Worm (Caenorhabditis elegans) whole organism, L3 larva: ENCODE measurements around the gene R102.6.
"Not testable (repeated sequence)": the region's sequence is repeated elsewhere in the genome, so short reads cannot be mapped to it uniquely, and the experiment has no call there.

Source experiments
- ama-1 ChIP-seq: fragments of 150-350 bp; optimal IDR thresholded peaks from 2 replicates; lab custom pipeline; 2018
- elt-2 ChIP-seq: sonication (generic microtip); optimal IDR thresholded peaks from 2 replicates; lab custom pipeline; 2016; ENCODE audit warnings: missing genetic modification reagents, mild to moderate bottlenecking, missing genetic modification characterization, missing compliant biosample characterization
- fos-1 ChIP-seq: fragments of 150-350 bp; optimal IDR thresholded peaks from 2 replicates; lab custom pipeline; 2014; ENCODE audit warnings: missing biosample characterization, missing genetic modification characterization
- jun-1 ChIP-seq: fragments of 150-350 bp; optimal IDR thresholded peaks from 2 replicates; lab custom pipeline; 2014; ENCODE audit warnings: missing biosample characterization, missing genetic modification reagents, missing genetic modification characterization
- lsy-12 ChIP-seq: sonication (generic microtip); optimal IDR thresholded peaks from 2 replicates; lab custom pipeline; 2016; ENCODE audit warnings: mild to moderate bottlenecking, missing genetic modification characterization, missing compliant biosample characterization
- mml-1 ChIP-seq: fragments of 150-350 bp; sonication (generic microtip); optimal IDR thresholded peaks from 3 replicates; lab custom pipeline; 2014; ENCODE audit warnings: missing biosample characterization, missing genetic modification characterization
- nhr-12 ChIP-seq: fragments of 150-350 bp; optimal IDR thresholded peaks from 2 replicates; lab custom pipeline; 2014; ENCODE audit warnings: missing biosample characterization, missing genetic modification characterization
- nhr-28 ChIP-seq: fragments of 150-350 bp; optimal IDR thresholded peaks from 2 replicates; lab custom pipeline; 2014; ENCODE audit warnings: missing biosample characterization, missing genetic modification characterization
- snpc-4 ChIP-seq: fragments of 150-350 bp; optimal IDR thresholded peaks from 2 replicates; lab custom pipeline; 2014; ENCODE audit warnings: missing biosample characterization, missing genetic modification characterization
- tbx-2 ChIP-seq: sonication (generic microtip); optimal IDR thresholded peaks from 2 replicates; lab custom pipeline; 2016; ENCODE audit warnings: mild to moderate bottlenecking, missing genetic modification characterization, missing compliant biosample characterization
- unc-39 ChIP-seq: sonication (generic microtip); optimal IDR thresholded peaks from 4 replicates; lab custom pipeline; 2017; ENCODE audit warnings: missing biosample characterization, missing genetic modification characterization
- ztf-4 ChIP-seq: fragments of 150-350 bp; optimal IDR thresholded peaks from 2 replicates; lab custom pipeline; 2014; ENCODE audit warnings: missing biosample characterization, missing genetic modification characterization

- TF ChIP-seq snpc-4 (tag; lab: Kevin White, UChicago); ztf-4; unc-39 (tag; lab: Kevin White, UChicago); fos-1 (tag; lab: Kevin White, UChicago); nhr-12 (tag; lab: Kevin White, UChicago); ama-1 (lab: Kevin White, UChicago); jun-1 (tag; lab: Kevin White, UChicago); nhr-28 (tag; lab: Kevin White, UChicago); lsy-12 (tag; lab: Kevin White, UChicago); elt-2 (tag; lab: Kevin White, UChicago); mml-1; tbx-2 (tag; lab: Kevin White, UChicago): not testable (repeated sequence)
These were observed 18.7 kb downstream of the R102.6 start, which contains the start of gene R102.2 for ce11 chrIV:10687307-10687706.
